Worm (Caenorhabditis elegans): Measurements from ENCODE around the gene F56B6.6.

The F56B6.6 gene

DNA sequence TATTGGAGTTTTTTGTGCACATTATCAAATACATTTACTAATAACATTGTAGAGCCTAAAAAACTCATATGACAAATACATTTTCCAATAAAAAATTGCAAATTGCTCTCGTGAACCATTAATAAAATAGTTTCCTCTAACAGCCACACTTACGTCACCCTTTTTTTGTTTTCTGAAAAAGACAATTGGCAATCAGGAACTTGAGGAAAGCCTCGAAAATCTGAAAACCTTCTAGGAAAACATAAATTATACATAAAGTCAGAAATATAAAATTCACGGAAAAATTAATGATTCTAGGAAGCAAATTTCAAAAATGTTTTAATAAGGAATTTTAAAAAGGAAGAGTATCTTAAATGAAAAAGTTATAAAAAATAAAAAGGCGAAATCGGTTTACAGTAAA is 15.7 kb downstream of the F56B6.6 start:
- no peak for TF ChIP-seq fax-1 (tag; optimal IDR thresholded peaks at IDR 0.05)
- no peak for TF ChIP-seq elt-4 (tag; optimal IDR thresholded peaks at IDR 0.05)
- TF ChIP-seq hlh-8 (tag; optimal IDR thresholded peaks at IDR 0.05) = no peak
- no peak for TF ChIP-seq ttx-3 (tag; optimal IDR thresholded peaks at IDR 0.05)
- no peak for TF ChIP-seq ceh-14 (tag; optimal IDR thresholded peaks at IDR 0.05)
- TF ChIP-seq unc-3 (GFP tag; conservative IDR thresholded peaks at IDR 0.05) = no peak
- no peak for TF ChIP-seq unc-3 (tag; optimal IDR thresholded peaks at IDR 0.05)
- TF ChIP-seq fkh-10 (GFP tag; optimal IDR thresholded peaks at IDR 0.05) = no peak
- no peak for TF ChIP-seq pha-2 (tag; optimal IDR thresholded peaks at IDR 0.05)
- TF ChIP-seq ahr-1 (tag; optimal IDR thresholded peaks at IDR 0.05) = no peak
- TF ChIP-seq zip-5 (tag; optimal IDR thresholded peaks at IDR 0.05) = no peak
- TF ChIP-seq pax-1 (tag; optimal IDR thresholded peaks at IDR 0.05) = no peak
- no peak for TF ChIP-seq sdc-2 (tag; optimal IDR thresholded peaks at IDR 0.05)

DNA sequence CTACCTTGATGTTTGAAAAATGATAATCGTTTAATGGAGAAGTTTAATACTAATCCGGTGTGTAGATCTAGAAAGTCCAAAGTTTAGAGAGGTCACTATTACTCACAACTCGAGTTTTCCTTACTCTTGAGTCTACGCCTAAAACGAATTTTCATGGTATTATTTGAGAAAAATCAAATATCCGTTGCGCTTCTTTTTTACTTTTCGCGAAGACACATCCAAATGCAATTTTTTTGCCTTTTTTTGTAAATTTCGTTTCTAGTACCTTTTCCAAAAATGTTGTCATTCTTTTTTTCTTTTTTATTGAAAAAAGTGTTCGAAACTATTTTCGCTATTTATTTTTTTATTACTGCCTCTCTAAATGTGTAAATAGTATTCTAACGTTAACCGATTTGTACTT is 19.1 kb downstream of the F56B6.6 start:
- TF ChIP-seq unc-42 (tag; optimal IDR thresholded peaks at IDR 0.05) = peak; percentile 67
- TF ChIP-seq tbx-2 (tag; optimal IDR thresholded peaks at IDR 0.05) = no peak
- no peak for TF ChIP-seq unc-86 (tag; optimal IDR thresholded peaks at IDR 0.05)
- TF ChIP-seq pat-9 (tag; optimal IDR thresholded peaks at IDR 0.05) = no peak
- no peak for TF ChIP-seq ceh-30 (tag; optimal IDR thresholded peaks at IDR 0.05)
- TF ChIP-seq ref-2 (tag; optimal IDR thresholded peaks at IDR 0.05) = no peak

DNA sequence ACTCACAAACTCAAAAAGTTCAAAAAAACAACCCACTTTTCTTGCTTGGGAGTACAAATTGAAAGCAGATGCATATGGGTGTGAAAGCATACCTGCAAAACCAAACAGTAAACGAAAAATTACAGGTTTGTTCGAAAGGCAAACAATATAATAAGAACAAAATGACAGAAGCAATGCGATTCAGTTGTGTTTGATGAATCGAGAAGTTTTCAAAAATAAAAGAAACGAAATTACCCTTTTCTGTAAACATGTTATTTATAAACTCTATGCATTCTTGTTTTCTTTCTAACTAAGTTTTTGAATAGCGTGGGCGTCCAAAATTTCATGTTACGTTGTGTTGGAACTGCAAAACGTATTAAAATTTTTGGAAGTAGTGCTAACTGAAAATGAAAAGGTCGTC is 23.9 kb downstream of the F56B6.6 start, which contains the start of gene sox-4:
TSS of gene sox-4 (minus strand) at position 101 of the 400 bp plus-strand sequence.
- TF ChIP-seq nfya-1 (tag; optimal IDR thresholded peaks at IDR 0.05) (no peak), ceh-24 (tag; optimal IDR thresholded peaks at IDR 0.05) (no peak), fax-1 (tag; optimal IDR thresholded peaks at IDR 0.05) (no peak), lin-11 (tag; optimal IDR thresholded peaks at IDR 0.05) (no peak), pag-3 (tag; optimal IDR thresholded peaks at IDR 0.05; ENCODE audit: borderline replicate concordance) (no peak), C08G9.2 (tag; optimal IDR thresholded peaks at IDR 0.05) (no peak), ama-1 (optimal IDR thresholded peaks at IDR 0.05) (no peak)

DNA sequence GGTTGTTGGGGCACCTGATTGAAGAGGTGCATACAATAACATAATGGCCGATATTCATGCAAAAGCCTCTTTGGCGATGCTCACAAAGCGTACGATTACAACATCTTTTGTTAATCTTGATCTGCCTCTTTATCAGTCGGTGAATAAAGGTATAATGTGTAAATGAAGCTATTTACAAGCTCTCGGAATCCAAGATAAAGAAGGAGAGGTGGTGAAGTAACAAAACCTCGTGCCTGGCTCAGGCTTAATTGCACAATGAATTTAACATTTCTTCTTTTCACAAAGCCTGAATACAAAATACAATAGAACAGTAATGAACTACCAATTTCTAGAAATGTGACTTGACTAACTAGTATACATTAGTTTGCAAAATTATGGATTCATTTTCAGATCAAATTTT is 25.6 kb downstream of the F56B6.6 start:
- TF ChIP-seq C08G9.2 (tag; optimal IDR thresholded peaks at IDR 0.05) (no peak), unc-86 (tag; optimal IDR thresholded peaks at IDR 0.05) (no peak), dve-1 (tag; optimal IDR thresholded peaks at IDR 0.05) (no peak), nhr-11 (tag; optimal IDR thresholded peaks at IDR 0.05) (no peak), K09A11.1 (tag; optimal IDR thresholded peaks at IDR 0.05; ENCODE audit: insufficient read depth) (no peak), nhr-232 (tag; optimal IDR thresholded peaks at IDR 0.05) (no peak), hlh-6 (tag; optimal IDR thresholded peaks at IDR 0.05) (no peak), ceh-22 (tag; optimal IDR thresholded peaks at IDR 0.05) (no peak), elt-2 (tag; optimal IDR thresholded peaks at IDR 0.05) (no peak), ceh-48 (tag; optimal IDR thresholded peaks at IDR 0.05) (no peak), hlh-30 (tag; optimal IDR thresholded peaks at IDR 0.05; ENCODE audit: insufficient read depth) (no peak), dmd-4 (tag; optimal IDR thresholded peaks at IDR 0.05; ENCODE audit: borderline replicate concordance) (no peak), nfya-1 (tag; optimal IDR thresholded peaks at IDR 0.05) (no peak), eyg-1 (tag; optimal IDR thresholded peaks at IDR 0.05) (no peak), unc-55 (GFP tag; optimal IDR thresholded peaks at IDR 0.05) (no peak), ceh-2 (tag; optimal IDR thresholded peaks at IDR 0.05) (no peak)

DNA sequence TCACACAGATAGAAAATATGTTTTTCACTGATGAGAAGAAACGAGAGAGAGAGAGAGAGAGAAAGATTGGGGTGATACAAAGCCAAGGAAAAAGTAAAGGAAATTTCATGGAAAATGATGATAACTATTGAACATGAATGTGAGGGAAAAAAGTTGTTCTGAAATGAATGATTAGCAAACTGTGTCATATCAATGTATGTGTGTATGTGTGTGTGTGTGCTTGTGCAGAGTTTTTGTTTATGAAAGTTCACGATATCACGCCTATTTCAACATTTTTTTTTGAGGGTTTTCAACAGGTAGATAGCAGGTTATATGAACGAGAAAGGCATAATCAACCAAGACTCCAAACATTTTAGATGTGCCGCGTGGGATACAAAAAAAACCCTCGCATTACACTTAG is 26.3 kb downstream of the F56B6.6 start:
- TF ChIP-seq ceh-22 (tag; optimal IDR thresholded peaks at IDR 0.05) (no peak), npax-4 (tag; optimal IDR thresholded peaks at IDR 0.05) (no peak), pqm-1 (tag; optimal IDR thresholded peaks at IDR 0.05) (no peak), F13H6.1 (tag; optimal IDR thresholded peaks at IDR 0.05) (no peak), unc-42 (tag; optimal IDR thresholded peaks at IDR 0.05) (no peak), mec-3 (tag; optimal IDR thresholded peaks at IDR 0.05; ENCODE audit: borderline replicate concordance) (no peak), ztf-16 (tag; optimal IDR thresholded peaks at IDR 0.05) (no peak), Y22D7AL.16 (tag; optimal IDR thresholded peaks at IDR 0.05) (no peak), T23F11.4 (GFP tag; optimal IDR thresholded peaks at IDR 0.05) (no peak), pat-9 (tag; optimal IDR thresholded peaks at IDR 0.05) (no peak), fax-1 (tag; optimal IDR thresholded peaks at IDR 0.05) (no peak), ceh-48 (tag; optimal IDR thresholded peaks at IDR 0.05) (no peak), syd-9 (tag; optimal IDR thresholded peaks at IDR 0.05) (no peak), pha-2 (tag; optimal IDR thresholded peaks at IDR 0.05) (no peak), lin-11 (tag; optimal IDR thresholded peaks at IDR 0.05) (no peak), ceh-2 (tag; optimal IDR thresholded peaks at IDR 0.05) (no peak), ahr-1 (tag; optimal IDR thresholded peaks at IDR 0.05) (no peak), ama-1 (optimal IDR thresholded peaks at IDR 0.05) (no peak)
